Worm (Caenorhabditis elegans): ENCODE measurements around the gene F08G12.5.

The F08G12.5 gene

ce11 chrX:11337095-11337494 is 27.0 kb upstream of the F08G12.5 start:
- no peak for TF ChIP-seq ets-4 (tag; optimal IDR thresholded peaks at IDR 0.05)
- TF ChIP-seq C08G9.2 (tag; optimal IDR thresholded peaks at IDR 0.05): no peak
- no peak for TF ChIP-seq K02D7.2 (tag; optimal IDR thresholded peaks at IDR 0.05)
- no peak for TF ChIP-seq hlh-15 (tag; optimal IDR thresholded peaks at IDR 0.05)
- no peak for TF ChIP-seq ama-1 (optimal IDR thresholded peaks at IDR 0.05)
- TF ChIP-seq lim-6 (tag; optimal IDR thresholded peaks at IDR 0.05): no peak
- no peak for TF ChIP-seq pag-3 (tag; optimal IDR thresholded peaks at IDR 0.05; ENCODE audit: borderline replicate concordance)
- TF ChIP-seq hlh-13 (GFP tag; optimal IDR thresholded peaks at IDR 0.05): no peak
- TF ChIP-seq unc-55 (GFP tag; optimal IDR thresholded peaks at IDR 0.05): no peak
- TF ChIP-seq K09A11.1 (tag; optimal IDR thresholded peaks at IDR 0.05; ENCODE audit: insufficient read depth): no peak
- no peak for TF ChIP-seq sox-4 (tag; optimal IDR thresholded peaks at IDR 0.05)
- no peak for TF ChIP-seq nhr-232 (tag; optimal IDR thresholded peaks at IDR 0.05)
- no peak for TF ChIP-seq ceh-30 (tag; optimal IDR thresholded peaks at IDR 0.05)

DNA sequence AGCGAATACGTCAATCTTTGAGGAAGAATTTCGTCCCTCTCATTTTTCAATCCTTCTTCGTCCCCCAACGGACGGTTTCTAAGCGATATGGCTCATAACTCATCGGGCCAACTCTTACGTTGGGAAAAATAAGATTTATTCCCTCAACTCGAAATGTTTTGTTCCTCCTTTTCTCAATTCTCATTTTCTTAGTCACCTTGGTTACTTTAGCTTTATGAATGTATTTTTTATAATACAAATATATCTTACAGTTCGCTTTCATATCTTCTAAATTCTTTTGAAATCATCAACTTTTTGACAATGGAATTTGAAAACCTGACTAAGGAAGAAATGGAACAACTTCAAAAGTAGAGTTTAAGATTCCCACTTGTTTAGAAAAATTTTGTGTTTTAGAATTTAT is 19.3 kb upstream of the F08G12.5 start, which contains the start of gene npr-9:
TSS of gene npr-9 (plus strand) at position 301 of the 400 bp plus-strand sequence.
- TF ChIP-seq madf-2 (tag; optimal IDR thresholded peaks at IDR 0.05): no peak

DNA sequence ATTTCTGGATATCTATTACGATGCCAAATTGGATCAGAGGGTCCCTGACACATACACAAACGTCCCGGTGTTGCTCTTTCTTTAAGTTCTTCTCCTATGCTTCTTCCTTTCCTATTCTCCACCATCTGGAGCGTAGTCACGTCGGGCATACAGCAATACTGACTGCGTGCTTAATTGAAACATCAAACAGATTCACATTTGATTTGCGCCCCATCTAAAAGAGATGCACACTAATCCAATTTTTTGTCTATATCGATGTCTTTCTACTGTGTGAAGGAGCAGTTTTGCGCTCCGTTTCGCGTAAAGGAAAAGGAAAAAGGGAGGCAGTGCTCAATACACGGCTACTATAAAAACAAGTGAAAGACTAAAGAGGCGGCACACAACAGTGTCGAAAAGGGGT is 18.6 kb upstream of the F08G12.5 start:
- TF ChIP-seq unc-42 (tag; optimal IDR thresholded peaks at IDR 0.05) (peak; percentile 87), fax-1 (tag; optimal IDR thresholded peaks at IDR 0.05) (no peak), sox-4 (tag; optimal IDR thresholded peaks at IDR 0.05) (no peak)

DNA sequence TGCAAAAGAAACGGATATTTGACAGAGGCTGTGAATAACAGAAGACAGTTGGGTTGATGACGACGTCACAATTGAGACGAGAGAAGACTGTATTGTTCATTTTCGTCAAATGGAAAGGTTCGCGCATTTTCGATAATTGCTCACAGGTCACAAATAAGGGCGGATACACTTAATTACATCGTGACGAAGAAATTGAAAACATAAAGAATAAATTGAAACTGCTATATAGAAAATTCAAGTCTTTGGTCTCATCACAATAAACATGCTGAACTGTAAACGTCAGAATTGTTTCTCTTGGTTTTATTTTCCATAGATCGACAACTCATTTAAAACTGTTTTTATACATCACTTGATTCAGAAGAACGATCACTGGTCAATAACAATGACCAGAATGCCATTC is 16.7 kb upstream of the F08G12.5 start, which contains the start of gene ZK455.5:
TSS of gene ZK455.5 (minus strand) at position 101 of the 400 bp plus-strand sequence.
- no peak for TF ChIP-seq K02D7.2 (tag; optimal IDR thresholded peaks at IDR 0.05)
- TF ChIP-seq pag-3 (tag; optimal IDR thresholded peaks at IDR 0.05; ENCODE audit: borderline replicate concordance): no peak
- TF ChIP-seq sdc-2 (tag; optimal IDR thresholded peaks at IDR 0.05): no peak
- no peak for TF ChIP-seq hlh-8 (tag; optimal IDR thresholded peaks at IDR 0.05)
- TF ChIP-seq ref-2 (tag; optimal IDR thresholded peaks at IDR 0.05): no peak
- no peak for TF ChIP-seq nfya-1 (tag; optimal IDR thresholded peaks at IDR 0.05)
- no peak for TF ChIP-seq ttx-3 (tag; optimal IDR thresholded peaks at IDR 0.05)
- TF ChIP-seq ceh-18 (tag; optimal IDR thresholded peaks at IDR 0.05): no peak
- no peak for TF ChIP-seq K09A11.1 (tag; optimal IDR thresholded peaks at IDR 0.05; ENCODE audit: insufficient read depth)
- no peak for TF ChIP-seq hlh-30 (tag; optimal IDR thresholded peaks at IDR 0.05; ENCODE audit: insufficient read depth)
- no peak for TF ChIP-seq eyg-1 (tag; optimal IDR thresholded peaks at IDR 0.05)
- TF ChIP-seq Y22D7AL.16 (tag; optimal IDR thresholded peaks at IDR 0.05): no peak
- no peak for TF ChIP-seq F13H6.1 (tag; optimal IDR thresholded peaks at IDR 0.05)

DNA sequence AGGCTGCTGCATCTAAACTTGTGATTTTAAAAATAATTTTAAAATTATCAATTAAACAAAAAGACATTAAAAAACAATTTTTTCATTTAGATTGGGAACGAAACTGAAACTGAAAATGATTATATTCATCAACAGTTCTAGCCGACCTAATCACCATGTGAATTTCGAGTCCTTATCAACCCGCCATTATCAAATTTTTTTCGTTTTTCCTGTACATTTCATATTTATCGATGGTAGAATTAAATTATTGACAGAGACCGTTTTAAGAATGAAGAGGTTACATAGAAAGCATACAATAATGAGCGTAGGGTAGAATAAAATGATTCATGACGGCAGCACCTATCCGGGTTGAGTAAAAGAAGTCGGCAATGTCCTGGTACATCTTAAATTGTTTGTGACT is 14.2 kb upstream of the F08G12.5 start, which contains the start of gene asm-2:
TSS of gene asm-2 (minus strand) at position 12 of the 400 bp plus-strand sequence.
- TF ChIP-seq fkh-10 (GFP tag; optimal IDR thresholded peaks at IDR 0.05): no peak
- TF ChIP-seq ceh-31 (tag; optimal IDR thresholded peaks at IDR 0.05): no peak
- TF ChIP-seq ama-1 (optimal IDR thresholded peaks at IDR 0.05): no peak
- TF ChIP-seq K09A11.1 (tag; optimal IDR thresholded peaks at IDR 0.05; ENCODE audit: insufficient read depth): no peak
- TF ChIP-seq pqm-1 (tag; optimal IDR thresholded peaks at IDR 0.05): no peak
- TF ChIP-seq ztf-16 (tag; optimal IDR thresholded peaks at IDR 0.05): no peak
- no peak for TF ChIP-seq elt-4 (tag; optimal IDR thresholded peaks at IDR 0.05)

DNA sequence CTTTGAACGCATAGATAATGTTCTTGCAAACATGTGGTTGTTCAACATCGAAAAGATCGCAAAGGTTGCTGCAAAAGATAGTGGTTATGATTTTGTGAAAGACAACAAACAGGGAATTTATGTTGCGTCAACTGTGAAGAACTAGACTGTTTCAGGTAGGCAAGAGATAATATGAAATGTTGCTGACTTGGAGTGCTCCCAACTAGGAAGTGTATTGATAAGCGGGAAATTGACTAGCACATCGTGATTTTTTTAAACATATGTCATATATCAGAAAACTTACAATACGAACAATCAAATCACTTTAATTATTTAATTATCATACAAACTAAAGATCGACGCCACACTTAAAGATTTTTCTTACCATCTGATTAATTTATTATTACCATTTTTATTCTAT is 13.1 kb upstream of the F08G12.5 start:
- no peak for TF ChIP-seq hlh-8 (tag; optimal IDR thresholded peaks at IDR 0.05)
- TF ChIP-seq tbx-7 (tag; optimal IDR thresholded peaks at IDR 0.05): no peak
- TF ChIP-seq hlh-13 (GFP tag; optimal IDR thresholded peaks at IDR 0.05): no peak
- TF ChIP-seq sox-2 (GFP tag; IDR thresholded peaks at IDR 0.05): no peak
- no peak for TF ChIP-seq ceh-31 (tag; optimal IDR thresholded peaks at IDR 0.05)
- TF ChIP-seq pros-1 (tag; optimal IDR thresholded peaks at IDR 0.05): no peak
- TF ChIP-seq nfya-1 (tag; optimal IDR thresholded peaks at IDR 0.05): no peak
